Worm (Caenorhabditis elegans) whole organism, L4 larva: Measurements from ENCODE around the gene C43C3.4.

Source experiments
- R02D3.7 ChIP-seq: fragments of 150-350 bp; sonication (generic microtip); optimal IDR thresholded peaks from 3 replicates; lab custom pipeline; 2014; ENCODE audit warnings: missing biosample characterization, missing genetic modification characterization
- ZK546.5 ChIP-seq, 2 experiments: sonication (generic microtip); optimal IDR thresholded peaks; 2 replicates each; lab custom pipeline; 2017; ENCODE audit warnings: missing biosample characterization in 2 of 2, missing genetic modification characterization in 2 of 2
- ama-1 ChIP-seq: fragments of 150-350 bp; optimal IDR thresholded peaks from 2 replicates; lab custom pipeline; 2014; ENCODE audit warnings: inconsistent platforms, mixed read lengths
- daf-8 ChIP-seq: fragments of 200-800 bp; sonication (Bioruptor generic); IDR thresholded peaks from 2 replicates; pipeline ENCODE4 v1.3.6; 2022; ENCODE audit warnings: missing genetic modification characterization, missing compliant biosample characterization
- dpl-1 ChIP-seq: fragments of 150-350 bp; optimal IDR thresholded peaks from 2 replicates; lab custom pipeline; 2014; ENCODE audit warnings: missing biosample characterization, missing genetic modification reagents, missing genetic modification characterization
- fos-1 ChIP-seq: fragments of 150-350 bp; optimal IDR thresholded peaks from 2 replicates; lab custom pipeline; 2014; ENCODE audit warnings: missing biosample characterization, missing genetic modification characterization
- lin-39 ChIP-seq: fragments of 150-350 bp; optimal IDR thresholded peaks from 2 replicates; lab custom pipeline; 2014; ENCODE audit warnings: missing biosample characterization, missing genetic modification reagents, missing genetic modification characterization
- mep-1 ChIP-seq: fragments of 150-350 bp; sonication (generic microtip); optimal IDR thresholded peaks from 3 replicates; lab custom pipeline; 2014; ENCODE audit warnings: missing biosample characterization, missing genetic modification characterization
- nhr-28 ChIP-seq: fragments of 150-350 bp; optimal IDR thresholded peaks from 2 replicates; lab custom pipeline; 2014; ENCODE audit warnings: missing biosample characterization, missing genetic modification characterization

DNA sequence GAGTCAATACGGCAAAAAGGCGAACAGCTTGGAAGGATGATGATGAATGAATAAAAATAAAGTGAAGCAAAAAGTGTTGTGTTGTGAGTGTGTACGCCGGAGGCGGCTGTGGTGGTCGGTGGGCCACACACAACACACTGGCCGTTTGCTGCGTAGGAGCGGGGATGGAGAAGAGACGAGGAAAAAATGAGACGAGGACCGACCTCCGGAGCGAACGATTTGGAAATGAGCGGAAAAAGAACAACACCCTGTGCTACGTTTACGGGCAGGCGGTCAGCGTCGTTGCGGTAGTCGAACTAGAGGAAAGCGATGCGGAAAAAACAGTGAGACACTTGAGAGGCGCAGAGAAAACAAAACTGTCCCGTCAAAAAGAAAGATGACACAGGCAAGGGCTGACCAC is 37.6 kb downstream of the C43C3.4 start:
- TF ChIP-seq nhr-28 (tag; lab: Kevin White, UChicago) = peak; percentile 45
- TF ChIP-seq ama-1 = no peak
- no peak for TF ChIP-seq ZK546.5 (tag; optimal IDR thresholded peaks at IDR 0.05; lab: Kevin White, UChicago)
- TF ChIP-seq fos-1 (tag; lab: Kevin White, UChicago) = no peak
- TF ChIP-seq mep-1 = no peak
- TF ChIP-seq daf-8 (GFP tag; lab: Robert Waterston, UW) = no peak
- no peak for TF ChIP-seq R02D3.7
- TF ChIP-seq dpl-1 = no peak
- no peak for TF ChIP-seq lin-39 (tag; lab: Kevin White, UChicago)
